Worm (Caenorhabditis elegans): ENCODE results near the gene hip-1.

ce11 chrIII:13606016-13606530 lies 16.2 kb downstream of the hip-1 start, which contains the start of gene act-5:
- TF ChIP-seq dve-1 (tag; optimal IDR thresholded peaks at IDR 0.05) (peak; percentile 33), pqm-1 (tag; optimal IDR thresholded peaks at IDR 0.05) (no peak), unc-86 (tag; optimal IDR thresholded peaks at IDR 0.05) (no peak)
